Worm (Caenorhabditis elegans) whole organism, late embryonic: ENCODE data around the gene F53F4.4.

ENCODE experiments used
- C08G9.2 ChIP-seq: sonication (generic microtip); optimal IDR thresholded peaks from 2 replicates; lab custom pipeline; 2016; ENCODE audit warnings: mild to moderate bottlenecking, missing genetic modification characterization, moderate library complexity, missing compliant biosample characterization
- K09A11.1 ChIP-seq: sonication (generic microtip); optimal IDR thresholded peaks from 2 replicates; lab custom pipeline; 2017; ENCODE audit warnings: antibody characterized with exemption, mild to moderate bottlenecking, missing genetic modification characterization, missing compliant biosample characterization; ENCODE audit not compliant: insufficient read depth
- T23F11.4 ChIP-seq: fragments of 200-800 bp; sonication (Bioruptor generic); optimal IDR thresholded peaks from 2 replicates; lab custom pipeline; 2018; ENCODE audit warnings: mild to moderate bottlenecking, missing genetic modification characterization, missing compliant biosample characterization
- Y22D7AL.16 ChIP-seq: sonication (generic microtip); optimal IDR thresholded peaks from 2 replicates; lab custom pipeline; 2016; ENCODE audit warnings: missing genetic modification characterization, missing compliant biosample characterization
- ahr-1 ChIP-seq: sonication (generic microtip); optimal IDR thresholded peaks from 2 replicates; lab custom pipeline; 2016; ENCODE audit warnings: missing genetic modification characterization, missing compliant biosample characterization
- ama-1 ChIP-seq: fragments of 150-350 bp; optimal IDR thresholded peaks from 2 replicates; lab custom pipeline; 2014
- ceh-19 ChIP-seq: fragments of 200-800 bp; sonication (Bioruptor generic); optimal IDR thresholded peaks from 2 replicates; lab custom pipeline; 2018; ENCODE audit warnings: mild to moderate bottlenecking, missing genetic modification characterization, missing compliant biosample characterization
- ceh-2 ChIP-seq: sonication (generic microtip); optimal IDR thresholded peaks from 2 replicates; lab custom pipeline; 2016; ENCODE audit warnings: missing genotype, missing genetic modification characterization, missing compliant biosample characterization
- ceh-22 ChIP-seq: sonication (generic microtip); optimal IDR thresholded peaks from 2 replicates; lab custom pipeline; 2017; ENCODE audit warnings: missing biosample characterization, missing genetic modification characterization
- ceh-24 ChIP-seq: sonication (generic microtip); optimal IDR thresholded peaks from 2 replicates; lab custom pipeline; 2016; ENCODE audit warnings: mild to moderate bottlenecking, missing genetic modification characterization, missing compliant biosample characterization
- ceh-30 ChIP-seq: fragments of 150-350 bp; optimal IDR thresholded peaks from 2 replicates; lab custom pipeline; 2014; ENCODE audit warnings: missing biosample characterization, missing genetic modification characterization
- ceh-31 ChIP-seq: sonication (generic microtip); optimal IDR thresholded peaks from 2 replicates; lab custom pipeline; 2016; ENCODE audit warnings: missing genetic modification characterization, missing compliant biosample characterization
- ceh-34 ChIP-seq: sonication (generic microtip); optimal IDR thresholded peaks from 2 replicates; lab custom pipeline; 2016; ENCODE audit warnings: mild to moderate bottlenecking, missing genetic modification characterization, missing compliant biosample characterization
- ceh-45 ChIP-seq: fragments of 200-800 bp; sonication (Bioruptor generic); IDR thresholded peaks from 2 replicates; pipeline ENCODE4 v1.3.6; 2022; ENCODE audit warnings: missing genetic modification reagents, missing genetic modification characterization, missing compliant biosample characterization
- ceh-48 ChIP-seq: sonication (generic microtip); optimal IDR thresholded peaks from 2 replicates; lab custom pipeline; 2016; ENCODE audit warnings: missing genetic modification characterization, inconsistent platforms, missing compliant biosample characterization
- che-1 ChIP-seq: sonication (generic microtip); optimal IDR thresholded peaks from 2 replicates; lab custom pipeline; 2016; ENCODE audit warnings: mild to moderate bottlenecking, missing genetic modification characterization, missing compliant biosample characterization
- elt-4 ChIP-seq: sonication (generic microtip); optimal IDR thresholded peaks from 2 replicates; lab custom pipeline; 2016; ENCODE audit warnings: missing genetic modification characterization, missing compliant biosample characterization
- ets-4 ChIP-seq: sonication (generic microtip); optimal IDR thresholded peaks from 2 replicates; lab custom pipeline; 2016; ENCODE audit warnings: missing genetic modification characterization, missing compliant biosample characterization
- fax-1 ChIP-seq: sonication (generic microtip); optimal IDR thresholded peaks from 2 replicates; lab custom pipeline; 2016; ENCODE audit warnings: missing genotype, missing genetic modification characterization, missing compliant biosample characterization
- fkh-6 ChIP-seq: sonication (generic microtip); optimal IDR thresholded peaks from 2 replicates; lab custom pipeline; 2016; ENCODE audit warnings: missing genetic modification characterization, missing compliant biosample characterization
- gmeb-2 ChIP-seq: sonication (generic microtip); optimal IDR thresholded peaks from 2 replicates; lab custom pipeline; 2016; ENCODE audit warnings: missing genetic modification characterization, inconsistent platforms, missing compliant biosample characterization
- hlh-6 ChIP-seq: sonication (generic microtip); optimal IDR thresholded peaks from 2 replicates; lab custom pipeline; 2016; ENCODE audit warnings: missing genotype, missing genetic modification characterization, missing compliant biosample characterization
- lim-6 ChIP-seq: sonication (generic microtip); optimal IDR thresholded peaks from 2 replicates; lab custom pipeline; 2016; ENCODE audit warnings: missing genetic modification characterization, missing compliant biosample characterization
- madf-2 ChIP-seq: sonication (generic microtip); optimal IDR thresholded peaks from 2 replicates; lab custom pipeline; 2017; ENCODE audit warnings: missing genetic modification characterization, missing compliant biosample characterization
- nhr-11 ChIP-seq: fragments of 150-350 bp; optimal IDR thresholded peaks from 2 replicates; lab custom pipeline; 2014; ENCODE audit warnings: missing biosample characterization, missing genetic modification characterization
- npax-4 ChIP-seq: sonication (generic microtip); optimal IDR thresholded peaks from 2 replicates; lab custom pipeline; 2016; ENCODE audit warnings: missing genetic modification characterization, missing compliant biosample characterization
- odd-2 ChIP-seq: sonication (generic microtip); optimal IDR thresholded peaks from 2 replicates; lab custom pipeline; 2017; ENCODE audit warnings: antibody characterized with exemption, mild to moderate bottlenecking, missing genetic modification characterization, missing compliant biosample characterization
- pha-2 ChIP-seq: sonication (generic microtip); optimal IDR thresholded peaks from 2 replicates; lab custom pipeline; 2017; ENCODE audit warnings: mild to moderate bottlenecking, missing genetic modification characterization, missing compliant biosample characterization
- pha-4 ChIP-seq: fragments of 150-350 bp; optimal IDR thresholded peaks from 2 replicates; lab custom pipeline; 2018; ENCODE audit warnings: missing biosample characterization, missing genetic modification reagents, missing genetic modification characterization
- pqm-1 ChIP-seq: sonication (generic microtip); optimal IDR thresholded peaks from 2 replicates; lab custom pipeline; 2016; ENCODE audit warnings: missing genetic modification characterization, missing compliant biosample characterization
- sox-4 ChIP-seq: sonication (generic microtip); optimal IDR thresholded peaks from 2 replicates; lab custom pipeline; 2017; ENCODE audit warnings: mild to moderate bottlenecking, missing genetic modification characterization, inconsistent platforms, missing compliant biosample characterization
- syd-9 ChIP-seq: sonication (generic microtip); optimal IDR thresholded peaks from 2 replicates; lab custom pipeline; 2016; ENCODE audit warnings: mild to moderate bottlenecking, missing genetic modification characterization, moderate library complexity, missing compliant biosample characterization
- tbx-2 ChIP-seq: sonication (generic microtip); optimal IDR thresholded peaks from 2 replicates; lab custom pipeline; 2016; ENCODE audit warnings: missing genetic modification characterization, missing compliant biosample characterization
- tbx-7 ChIP-seq: sonication (generic microtip); optimal IDR thresholded peaks from 2 replicates; lab custom pipeline; 2016; ENCODE audit warnings: missing genotype, missing genetic modification characterization, missing compliant biosample characterization
- ttx-3 ChIP-seq: sonication (generic microtip); optimal IDR thresholded peaks from 2 replicates; lab custom pipeline; 2016; ENCODE audit warnings: missing genetic modification reagents, missing genetic modification characterization, missing compliant biosample characterization
- unc-42 ChIP-seq: sonication (generic microtip); optimal IDR thresholded peaks from 2 replicates; lab custom pipeline; 2016; ENCODE audit warnings: missing genotype, missing genetic modification characterization, missing compliant biosample characterization
- unc-55 ChIP-seq: sonication (generic microtip); optimal IDR thresholded peaks from 2 replicates; lab custom pipeline; 2017; ENCODE audit warnings: missing biosample characterization, missing genetic modification reagents, missing genetic modification characterization
- unc-86 ChIP-seq: sonication (generic microtip); optimal IDR thresholded peaks from 2 replicates; lab custom pipeline; 2016; ENCODE audit warnings: missing genetic modification characterization, missing compliant biosample characterization

The F53F4.4 gene

DNA sequence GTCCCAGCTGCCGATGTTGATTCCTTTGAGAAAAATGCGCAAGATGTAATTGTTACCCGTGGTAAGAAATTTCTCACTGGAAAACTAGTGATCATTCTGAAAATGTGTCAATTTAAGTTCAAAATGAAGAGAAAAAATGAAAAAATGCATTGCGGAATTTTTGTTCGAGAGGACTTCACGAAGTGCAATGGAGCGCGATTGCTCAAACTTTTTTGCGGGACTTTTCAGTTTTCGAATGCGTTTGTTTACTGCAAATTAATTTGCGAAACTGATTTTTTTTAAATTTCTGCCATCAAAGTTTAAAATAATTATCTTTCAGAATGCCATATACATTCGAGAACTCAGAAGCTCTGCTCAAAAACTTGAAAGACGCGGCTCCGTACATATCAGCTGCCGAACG is 24.6 kb upstream of the F53F4.4 start, which contains the start of the genes nuaf-1 and bir-2:
TSS of gene nuaf-1 (minus strand) at position 98 of the 400 bp plus-strand sequence.
TSS of gene bir-2 (plus strand) at position 318 of the 400 bp plus-strand sequence.
- TF ChIP-seq ceh-31: peak; percentile 11
- TF ChIP-seq ceh-24 (tag; lab: Kevin White, UChicago): no peak

DNA sequence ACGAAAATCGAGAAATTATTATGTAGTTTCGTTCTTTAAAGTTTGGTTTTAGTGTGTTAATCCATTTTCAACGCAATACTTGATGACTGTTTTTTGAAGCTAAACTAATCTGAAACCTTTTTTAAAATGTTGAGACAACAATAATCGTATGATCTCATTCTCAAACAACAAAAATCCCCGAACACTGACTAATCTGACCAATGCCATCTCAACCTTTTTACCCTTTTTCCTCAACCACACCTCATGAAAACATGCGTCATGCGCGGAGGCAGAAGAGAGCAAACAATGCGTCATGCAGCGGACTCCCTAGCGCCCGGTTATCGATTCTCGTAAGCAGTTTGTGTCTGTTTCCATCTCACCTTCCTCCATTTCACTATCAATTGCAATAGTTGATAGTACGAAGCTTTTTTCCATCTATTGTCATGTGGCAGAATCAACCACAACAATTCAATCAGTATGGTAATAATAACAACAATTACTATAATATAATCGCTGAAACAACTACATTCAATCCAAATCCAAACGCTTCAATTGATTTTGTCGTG is 21.4 kb upstream of the F53F4.4 start, which contains the start of gene C50B8.4:
TSS of gene C50B8.4 (plus strand) at position 299 of the 545 bp plus-strand sequence.
- TF ChIP-seq ets-4 (tag; lab: Kevin White, UChicago): no peak
- TF ChIP-seq ceh-30 (tag; lab: Kevin White, UChicago): no peak
- TF ChIP-seq pha-2 (tag; lab: Kevin White, UChicago): no peak
- TF ChIP-seq ceh-48 (tag; lab: Kevin White, UChicago): peak; percentile 1
- TF ChIP-seq fax-1 (tag; lab: Kevin White, UChicago): no peak
- no peak for TF ChIP-seq ceh-19 (GFP tag; lab: Kevin White, UChicago)
- TF ChIP-seq odd-2 (tag; lab: Kevin White, UChicago): no peak
- TF ChIP-seq ttx-3 (tag; lab: Kevin White, UChicago): no peak

DNA sequence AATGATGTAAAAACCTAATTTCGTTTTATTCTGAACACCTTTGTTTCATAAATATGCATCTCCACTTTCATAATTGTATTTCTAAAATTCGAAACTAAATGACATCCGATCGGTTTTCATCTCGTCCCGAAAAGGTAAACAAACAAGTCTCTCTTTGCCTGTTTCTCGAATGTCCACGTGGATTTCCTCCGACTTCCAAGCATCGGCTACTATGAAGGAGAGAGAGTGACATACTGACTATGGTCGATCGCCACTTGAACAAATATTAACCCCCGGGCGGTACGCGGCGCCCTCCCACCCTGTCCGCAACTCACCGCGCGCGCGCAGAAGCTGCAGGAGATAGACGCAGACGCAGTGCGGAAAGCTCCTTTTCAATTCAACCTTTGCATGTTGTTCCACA is 17.3 kb upstream of the F53F4.4 start:
- no peak for TF ChIP-seq pqm-1
- no peak for TF ChIP-seq unc-55
- no peak for TF ChIP-seq fkh-6
- no peak for TF ChIP-seq che-1 (tag; lab: Kevin White, UChicago)
- peak; percentile 13 for TF ChIP-seq tbx-2
- no peak for TF ChIP-seq fax-1 (tag; lab: Kevin White, UChicago)
- TF ChIP-seq T23F11.4 (GFP tag; lab: Kevin White, UChicago): no peak
- peak; percentile 70 for TF ChIP-seq ceh-19 (GFP tag; lab: Kevin White, UChicago)
- TF ChIP-seq pha-2 (tag; lab: Kevin White, UChicago): peak; percentile 36
- TF ChIP-seq ets-4 (tag; lab: Kevin White, UChicago): no peak
- TF ChIP-seq ahr-1 (tag; lab: Kevin White, UChicago): no peak
- TF ChIP-seq ceh-34 (tag; lab: Kevin White, UChicago): peak; percentile 67

DNA sequence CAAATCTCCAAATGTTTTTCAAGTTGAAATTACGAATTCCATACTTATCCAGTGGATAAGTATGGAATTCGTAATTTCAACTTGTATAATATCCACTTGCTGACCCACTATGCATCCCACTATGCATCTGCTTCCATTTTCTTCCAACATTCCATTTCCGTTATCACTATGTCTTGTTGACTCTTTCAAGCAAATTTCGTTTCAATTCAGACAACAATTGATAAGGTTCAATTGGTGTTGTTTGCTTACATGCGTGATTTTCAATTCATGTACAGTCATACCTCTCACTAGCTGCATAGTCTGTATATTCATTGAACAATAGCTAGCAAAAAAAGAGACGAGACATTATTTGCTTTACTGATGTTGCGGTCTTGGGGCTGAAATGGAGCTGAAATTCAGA is 16.4 kb upstream of the F53F4.4 start:
- no peak for TF ChIP-seq T23F11.4 (GFP tag; lab: Kevin White, UChicago)

DNA sequence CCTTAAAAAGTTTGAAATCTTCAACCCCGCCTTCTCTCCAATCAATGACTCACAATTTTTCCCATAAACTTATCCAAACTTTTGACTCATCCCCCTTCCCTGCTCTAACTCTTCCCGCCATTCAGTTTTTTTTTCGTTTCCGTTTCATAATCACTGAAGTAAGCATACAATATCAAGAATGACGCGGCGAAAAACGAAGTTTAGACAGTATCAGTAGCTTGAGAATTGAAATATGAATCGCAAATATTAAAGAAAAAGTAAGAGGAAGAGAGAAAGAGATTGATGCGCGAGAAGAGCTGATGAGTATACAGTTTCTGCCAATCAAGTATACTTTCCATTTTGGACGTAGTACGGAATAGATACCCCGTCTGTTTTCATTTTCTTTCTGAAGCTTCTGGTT is 15.7 kb upstream of the F53F4.4 start:
- no peak for TF ChIP-seq unc-42 (tag; lab: Kevin White, UChicago)
- no peak for TF ChIP-seq gmeb-2 (tag; lab: Kevin White, UChicago)
- no peak for TF ChIP-seq Y22D7AL.16 (tag; lab: Kevin White, UChicago)
- no peak for TF ChIP-seq nhr-11
- no peak for TF ChIP-seq tbx-2
- no peak for TF ChIP-seq sox-4 (tag; lab: Kevin White, UChicago)
- no peak for TF ChIP-seq lim-6
- TF ChIP-seq K09A11.1 (tag; lab: Kevin White, UChicago): no peak
- TF ChIP-seq ceh-30 (tag; lab: Kevin White, UChicago): no peak
- no peak for TF ChIP-seq tbx-7
- TF ChIP-seq ceh-45 (GFP tag; lab: Robert Waterston, UW): no peak

DNA sequence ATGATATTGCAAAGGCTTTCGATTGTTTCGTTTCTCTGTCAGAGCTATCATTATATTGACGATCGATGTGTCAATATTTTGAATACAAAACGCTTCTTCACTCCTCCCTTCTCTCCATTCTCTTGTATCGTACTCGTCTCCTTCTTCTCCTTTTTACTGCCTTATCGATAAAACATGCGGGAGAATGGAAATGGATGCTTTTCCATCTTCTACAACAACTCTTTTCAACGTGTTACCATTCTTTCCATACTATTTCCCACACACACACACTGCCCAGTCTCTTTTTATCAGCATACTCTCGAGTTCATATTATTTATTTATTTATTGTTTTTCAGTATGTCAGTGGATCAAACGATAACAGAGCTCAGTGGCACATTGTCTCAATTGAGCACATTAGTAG is 14.5 kb upstream of the F53F4.4 start, which contains the start of gene C50B8.6:
TSS of gene C50B8.6 (plus strand) at position 336 of the 400 bp plus-strand sequence.
- TF ChIP-seq unc-86 (tag; lab: Kevin White, UChicago) (no peak), hlh-6 (tag; lab: Kevin White, UChicago) (no peak), T23F11.4 (GFP tag; lab: Kevin White, UChicago) (no peak), Y22D7AL.16 (tag; lab: Kevin White, UChicago) (no peak), ama-1 (lab: Kevin White, UChicago) (no peak), ceh-2 (tag; lab: Kevin White, UChicago) (no peak), madf-2 (no peak), ttx-3 (tag; lab: Kevin White, UChicago) (no peak), pha-4 (tag; lab: Kevin White, UChicago) (no peak), npax-4 (tag; lab: Kevin White, UChicago) (no peak), K09A11.1 (tag; lab: Kevin White, UChicago) (no peak), syd-9 (no peak), tbx-7 (no peak), ceh-34 (tag; lab: Kevin White, UChicago) (no peak), C08G9.2 (tag; lab: Kevin White, UChicago) (no peak), ceh-22 (tag; lab: Kevin White, UChicago) (no peak), ceh-30 (tag; lab: Kevin White, UChicago) (no peak), elt-4 (no peak)
- TF ChIP-seq, all 69 proteins: peak for 0
